Fruit fly (Drosophila melanogaster): ENCODE data around the gene CG5877.

The CG5877 gene

dm6 chrX:15298298-15299069 lies 5.7 kb downstream of the CG5877 start (continued):
- TF ChIP-seq CG8359 (GFP tag; optimal IDR thresholded peaks at IDR 0.05; ENCODE audit: borderline replicate concordance) (peak; percentile 91), chif (GFP tag; optimal IDR thresholded peaks at IDR 0.05) (peak; percentile 65 to 83), CG6791 (GFP tag; IDR thresholded peaks at IDR 0.05; ENCODE audit: partially characterized antibody) (no peak), Dad (GFP tag; optimal IDR thresholded peaks at IDR 0.05) (peak; percentile 72), zen (tag; optimal IDR thresholded peaks at IDR 0.05) (peak; percentile 91), caup (GFP tag; optimal IDR thresholded peaks at IDR 0.05; ENCODE audit: severe bottlenecking) (peak; percentile 98), Lpt (GFP tag; optimal IDR thresholded peaks at IDR 0.05) (no peak), CG7372 (GFP tag; IDR thresholded peaks at IDR 0.05) (peak; percentile 97), Awh (GFP tag; IDR thresholded peaks at IDR 0.05) (peak; percentile 95), seq (GFP tag; IDR thresholded peaks at IDR 0.05) (peak; percentile 98), jigr1 (GFP tag; IDR thresholded peaks at IDR 0.05) (peak; percentile 97), CG18619 (GFP tag; optimal IDR thresholded peaks at IDR 0.05) (peak; percentile 99), maf-S (GFP tag; optimal IDR thresholded peaks at IDR 0.05) (peak; percentile 64), dm (GFP tag; optimal IDR thresholded peaks at IDR 0.05) (peak; percentile 59), YL-1 (GFP tag; optimal IDR thresholded peaks at IDR 0.05) (peak; percentile 88), CG4820 (GFP tag; optimal IDR thresholded peaks at IDR 0.05) (peak; percentile 95), HLH4C (GFP tag; IDR thresholded peaks at IDR 0.05; ENCODE audit: partially characterized antibody) (no peak), dmrt99B (tag; optimal IDR thresholded peaks at IDR 0.05) (peak; percentile 99), NC2α (GFP tag; optimal IDR thresholded peaks at IDR 0.05) (peak; percentile 21), pros (GFP tag; optimal IDR thresholded peaks at IDR 0.05) (peak; percentile 61), Doc3 (GFP tag; IDR thresholded peaks at IDR 0.05; ENCODE audit: partially characterized antibody) (no peak), CG17829 (tag; optimal IDR thresholded peaks at IDR 0.05) (peak; percentile 97), CG32532 (GFP tag; IDR thresholded peaks at IDR 0.05) (peak; percentile 97), Pdp1 (GFP tag; optimal IDR thresholded peaks at IDR 0.05) (peak; percentile 80 to 82), sna (GFP tag; IDR thresholded peaks at IDR 0.05; ENCODE audit: partially characterized antibody) (0 out of 2 replicates have a peak, but pooled peaks have one; percentile 30), CG10959 (GFP tag; IDR thresholded peaks at IDR 0.05) (peak; percentile 68), sens-2 (GFP tag; IDR thresholded peaks at IDR 0.05) (peak; percentile 87), B-H1 (GFP tag; IDR thresholded peaks at IDR 0.05) (peak; percentile 95), p53 (GFP tag; optimal IDR thresholded peaks at IDR 0.05) (peak; percentile 22), CG12659 (GFP tag; optimal IDR thresholded peaks at IDR 0.05) (peak; percentile 99), CG3281 (GFP tag; optimal IDR thresholded peaks at IDR 0.05) (peak; percentile 99), CG10565 (GFP tag; optimal IDR thresholded peaks at IDR 0.05) (peak; percentile 72), slp2 (GFP tag; optimal IDR thresholded peaks at IDR 0.05) (peak; percentile 65), pita (GFP tag; optimal IDR thresholded peaks at IDR 0.05) (no peak), btn (GFP tag; optimal IDR thresholded peaks at IDR 0.05) (no peak), cg (GFP tag; optimal IDR thresholded peaks at IDR 0.05) (peak; percentile 20), nom (GFP tag; optimal IDR thresholded peaks at IDR 0.05) (peak; percentile 45), CG6272 (GFP tag; IDR thresholded peaks at IDR 0.05) (peak; percentile 95), H15 (GFP tag; IDR thresholded peaks at IDR 0.05) (peak; percentile 96), onecut (GFP tag; IDR thresholded peaks at IDR 0.05) (peak; percentile 90), psq (GFP tag; optimal IDR thresholded peaks at IDR 0.05) (peak; percentile 82), CTCF (GFP tag; optimal IDR thresholded peaks at IDR 0.05) (peak; percentile 66), CG10147 (GFP tag; optimal IDR thresholded peaks at IDR 0.05) (peak; percentile 98), pb (GFP tag; optimal IDR thresholded peaks at IDR 0.05) (peak; percentile 16), CG12744 (GFP tag; optimal IDR thresholded peaks at IDR 0.05) (peak; percentile 50), H2.0 (GFP tag; IDR thresholded peaks at IDR 0.05) (peak; percentile 94), shn (GFP tag; optimal IDR thresholded peaks at IDR 0.05) (peak; percentile 68), CG15601 (tag; optimal IDR thresholded peaks at IDR 0.05) (peak; percentile 97), CG17359 (tag; optimal IDR thresholded peaks at IDR 0.05) (peak; percentile 97)

Measured in whole organism, embryonic.